Worm (Caenorhabditis elegans): ENCODE data around the gene irld-52.

Gene irld-52

ce11 chrV:15779128-15779729 lies at the start of gene irld-52, which contains the start of gene nhr-285:
irld-52 (plus strand) TSS chrV:15779679.
nhr-285 (minus strand) TSS chrV:15779228.
- TF ChIP-seq nhr-19 (GFP tag; conservative IDR thresholded peaks at IDR 0.05) (no peak), unc-98 (GFP tag; IDR thresholded peaks at IDR 0.05) (no peak), mep-1 (tag; optimal IDR thresholded peaks at IDR 0.05) (no peak), lir-3 (tag; optimal IDR thresholded peaks at IDR 0.05; ENCODE audit: poor library complexity) (no peak), lin-14 (GFP tag; optimal IDR thresholded peaks at IDR 0.05) (no peak), grh-1 (GFP tag; IDR thresholded peaks at IDR 0.05) (no peak), unc-62 (GFP tag; optimal IDR thresholded peaks at IDR 0.05) (no peak), hlh-17 (GFP tag; optimal IDR thresholded peaks at IDR 0.05; ENCODE audit: borderline replicate concordance) (no peak), pqm-1 (tag; optimal IDR thresholded peaks at IDR 0.05) (no peak), tbx-2 (tag; optimal IDR thresholded peaks at IDR 0.05) (no peak), C04F5.9 (tag; optimal IDR thresholded peaks at IDR 0.05) (no peak)

ce11 chrV:15730459-15730858 lies 49.0 kb upstream of the irld-52 start, which contains the start of gene Y6E2A.10:
Y6E2A.10 (minus strand) TSS chrV:15730559.
- TF ChIP-seq sox-4 (tag; optimal IDR thresholded peaks at IDR 0.05) (no peak), efl-1 (optimal IDR thresholded peaks at IDR 0.05) (no peak), efl-1 (GFP tag; optimal IDR thresholded peaks at IDR 0.05 in 1 of 2) (no peak), lsy-2 (tag; optimal IDR thresholded peaks at IDR 0.05) (no peak), pax-3 (tag; optimal IDR thresholded peaks at IDR 0.05) (no peak)

- no peak for TF ChIP-seq pag-3 (tag; optimal IDR thresholded peaks at IDR 0.05; ENCODE audit: borderline replicate concordance, insufficient read depth)
- TF ChIP-seq nhr-11 (tag; optimal IDR thresholded peaks at IDR 0.05): no peak
- TF ChIP-seq ceh-8 (GFP tag; optimal IDR thresholded peaks at IDR 0.05): no peak
- no peak for TF ChIP-seq Y116A8C.19 (tag; optimal IDR thresholded peaks at IDR 0.05; ENCODE audit: borderline replicate concordance)
- no peak for TF ChIP-seq fos-1 (tag; optimal IDR thresholded peaks at IDR 0.05)
- no peak for TF ChIP-seq ceh-90 (tag; optimal IDR thresholded peaks at IDR 0.05)
Observed at ce11 chrV:15732209-15732608, 47.3 kb upstream of the irld-52 start, which contains the start of gene str-38. str-38 (minus strand) TSS chrV:15732309.

ce11 chrV:15733020-15733419 lies 46.5 kb upstream of the irld-52 start:
- TF ChIP-seq lin-39 (tag; optimal IDR thresholded peaks at IDR 0.05): no peak
- TF ChIP-seq ets-5 (GFP tag; IDR thresholded peaks at IDR 0.05): no peak
- TF ChIP-seq xbp-1 (tag; optimal IDR thresholded peaks at IDR 0.05): no peak
- no peak for TF ChIP-seq efl-1 (optimal IDR thresholded peaks at IDR 0.05)
- TF ChIP-seq efl-1 (GFP tag; optimal IDR thresholded peaks at IDR 0.05 in 1 of 2): no peak
- no peak for TF ChIP-seq fos-1 (tag; optimal IDR thresholded peaks at IDR 0.05)
- TF ChIP-seq ceh-82 (tag; optimal IDR thresholded peaks at IDR 0.05): no peak
- no peak for TF ChIP-seq nhr-84 (tag; optimal IDR thresholded peaks at IDR 0.05)
- no peak for TF ChIP-seq nhr-12 (tag; optimal IDR thresholded peaks at IDR 0.05)
- TF ChIP-seq nhr-77 (tag; optimal IDR thresholded peaks at IDR 0.05): no peak
- TF ChIP-seq aly-2 (tag; optimal IDR thresholded peaks at IDR 0.05): no peak
- TF ChIP-seq rnt-1 (tag; optimal IDR thresholded peaks at IDR 0.05): no peak
- TF ChIP-seq egl-13 (tag; optimal IDR thresholded peaks at IDR 0.05): no peak
- TF ChIP-seq isw-1 (GFP tag; IDR thresholded peaks at IDR 0.05): no peak

- TF ChIP-seq nhr-28 (tag; optimal IDR thresholded peaks at IDR 0.05) (no peak), ceh-82 (tag; optimal IDR thresholded peaks at IDR 0.05) (no peak), lin-35 (GFP tag; optimal IDR thresholded peaks at IDR 0.05) (no peak), grh-1 (GFP tag; IDR thresholded peaks at IDR 0.05) (no peak), fos-1 (tag; optimal IDR thresholded peaks at IDR 0.05) (no peak), blmp-1 (tag; optimal IDR thresholded peaks at IDR 0.05) (no peak), lin-39 (tag; optimal IDR thresholded peaks at IDR 0.05) (no peak), hlh-17 (GFP tag; optimal IDR thresholded peaks at IDR 0.05; ENCODE audit: borderline replicate concordance) (no peak), nhr-47 (tag; optimal IDR thresholded peaks at IDR 0.05) (no peak), ceh-8 (GFP tag; optimal IDR thresholded peaks at IDR 0.05) (no peak), unc-130 (tag; optimal IDR thresholded peaks at IDR 0.05) (no peak), C34B4.2 (tag; optimal IDR thresholded peaks at IDR 0.05) (no peak), unc-30 (tag; optimal IDR thresholded peaks at IDR 0.05) (no peak), tbx-2 (tag; optimal IDR thresholded peaks at IDR 0.05) (no peak), nhr-19 (GFP tag; conservative IDR thresholded peaks at IDR 0.05) (no peak), sox-4 (tag; optimal IDR thresholded peaks at IDR 0.05) (no peak), ets-5 (GFP tag; IDR thresholded peaks at IDR 0.05) (no peak), lir-3 (tag; optimal IDR thresholded peaks at IDR 0.05; ENCODE audit: poor library complexity) (no peak)
Observed at ce11 chrV:15733568-15733967, 45.9 kb upstream of the irld-52 start, which contains the start of gene T23D5.3. T23D5.3 (minus strand) TSS chrV:15733668.

Data from whole organism, L1 larva.